Fruit fly (Drosophila melanogaster): ENCODE data around the gene CG17187.

Gene CG17187

DNA sequence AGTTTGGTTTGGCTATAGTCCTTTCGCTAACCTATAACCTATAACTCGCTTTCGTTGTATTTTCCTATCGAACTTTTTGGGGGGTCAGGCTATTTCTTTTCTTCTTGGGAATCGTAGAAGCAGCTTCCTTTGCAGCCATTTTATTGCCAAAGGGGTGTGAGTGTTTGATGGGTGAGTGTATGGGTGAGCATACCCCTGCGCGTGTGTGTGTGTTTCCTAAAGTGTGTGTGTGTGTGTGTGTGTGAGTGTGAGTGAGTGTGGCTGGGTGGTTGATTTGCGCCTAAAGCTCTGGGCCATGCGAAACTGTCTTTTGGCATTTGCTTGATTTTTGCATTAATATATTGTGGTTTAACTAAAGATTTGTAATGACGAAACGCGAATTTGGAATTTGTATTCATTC is 22.1 kb upstream of the CG17187 start:
- no peak for TF ChIP-seq CG5204 (GFP tag; optimal IDR thresholded peaks at IDR 0.05)
- no peak for TF ChIP-seq tj (GFP tag; optimal IDR thresholded peaks at IDR 0.05)
- TF ChIP-seq ovo (GFP tag; optimal IDR thresholded peaks at IDR 0.05) = no peak
- no peak for TF ChIP-seq kay (GFP tag; ENCODE audit: borderline replicate concordance)
- no peak for TF ChIP-seq CG7101 (tag; optimal IDR thresholded peaks at IDR 0.05)
- TF ChIP-seq cic (GFP tag; optimal IDR thresholded peaks at IDR 0.05) = no peak

dm6 chr3R:11246865-11247264 is 15.2 kb upstream of the CG17187 start:
- no peak for TF ChIP-seq pad (GFP tag; optimal IDR thresholded peaks at IDR 0.05)
- no peak for TF ChIP-seq ovo (GFP tag; optimal IDR thresholded peaks at IDR 0.05)
- TF ChIP-seq CG1620 (GFP tag; optimal IDR thresholded peaks at IDR 0.05) = no peak
- TF ChIP-seq CG33017 (tag; optimal IDR thresholded peaks at IDR 0.05) = no peak
- no peak for TF ChIP-seq CG7045 (GFP tag; optimal IDR thresholded peaks at IDR 0.05)
- no peak for TF ChIP-seq cic (GFP tag; optimal IDR thresholded peaks at IDR 0.05)
- TF ChIP-seq Clk (GFP tag; optimal IDR thresholded peaks at IDR 0.05) = no peak
- no peak for TF ChIP-seq CG12768 (GFP tag; optimal IDR thresholded peaks at IDR 0.05)
- no peak for TF ChIP-seq toe (GFP tag; optimal IDR thresholded peaks at IDR 0.05)
- no peak for TF ChIP-seq cnc (optimal IDR thresholded peaks at IDR 0.05)
- TF ChIP-seq Crg-1 (GFP tag; optimal IDR thresholded peaks at IDR 0.05) = no peak

DNA sequence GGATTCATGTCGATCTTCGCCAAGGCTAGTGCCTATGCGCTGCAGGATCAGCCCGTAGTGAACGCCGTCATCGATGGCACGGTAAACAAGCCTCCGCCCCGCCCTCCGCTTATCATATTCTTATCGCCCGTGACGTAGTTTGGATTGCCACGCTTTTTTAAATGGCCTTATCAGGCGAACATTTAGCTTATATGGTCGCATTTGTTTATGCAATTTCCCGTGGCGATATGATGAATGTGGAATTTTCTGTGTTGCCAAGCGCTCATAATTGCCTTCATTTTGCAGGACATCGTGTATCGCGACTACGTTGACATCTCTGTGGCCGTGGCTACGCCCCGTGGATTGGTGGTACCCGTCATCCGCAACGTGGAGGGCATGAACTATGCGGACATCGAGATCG is 14.1 kb upstream of the CG17187 start:
- TF ChIP-seq Crg-1 (GFP tag; optimal IDR thresholded peaks at IDR 0.05) (no peak), cnc (optimal IDR thresholded peaks at IDR 0.05) (no peak), CG33017 (tag; optimal IDR thresholded peaks at IDR 0.05) (no peak), bab1 (GFP tag; optimal IDR thresholded peaks at IDR 0.05) (no peak), CG1620 (GFP tag; optimal IDR thresholded peaks at IDR 0.05) (no peak), CG7045 (GFP tag; optimal IDR thresholded peaks at IDR 0.05) (no peak), CG11617 (GFP tag; optimal IDR thresholded peaks at IDR 0.05) (no peak), CG7101 (tag; optimal IDR thresholded peaks at IDR 0.05) (no peak)

DNA sequence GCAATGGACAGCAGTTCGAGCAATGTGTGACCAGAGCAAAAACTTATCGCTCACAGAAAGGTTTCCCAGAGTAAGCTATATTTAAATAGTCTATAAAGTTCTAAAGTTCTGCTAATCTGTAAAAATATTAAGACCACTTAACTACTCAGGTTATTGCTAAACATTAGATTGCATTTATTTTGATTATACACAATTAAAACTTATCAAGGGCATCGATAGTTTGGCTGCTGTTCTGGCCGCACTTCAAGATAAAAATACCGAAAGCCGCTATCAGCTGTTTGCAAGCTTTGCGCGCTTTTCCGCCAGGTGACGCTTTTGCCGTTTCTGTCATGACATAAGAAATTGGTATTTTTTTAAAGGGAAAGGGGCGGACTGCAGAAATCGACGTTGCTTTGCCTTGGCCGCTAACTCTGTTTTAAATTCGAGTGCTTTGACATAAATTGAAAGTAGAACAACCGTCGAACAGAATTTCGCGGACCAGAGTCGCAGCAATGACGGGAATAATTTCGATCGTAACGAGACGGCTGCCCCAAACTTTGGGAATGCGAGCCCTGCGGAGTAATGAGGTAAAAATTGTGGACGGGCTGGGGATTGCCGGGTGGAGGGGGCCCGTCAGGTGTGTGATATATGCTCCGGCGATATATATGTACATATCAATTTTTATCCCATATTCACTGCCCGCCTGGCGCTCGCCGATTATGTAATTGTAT is 12.4 kb upstream of the CG17187 start, which contains the start of the genes CG17734 and CG5214:
Gene CG17734 (minus strand): TSS at position 49 of the 710 bp plus-strand sequence.
Gene CG5214 (plus strand): TSS at position 352 of the 710 bp plus-strand sequence.
- TF ChIP-seq Mnt (GFP tag; optimal IDR thresholded peaks at IDR 0.05) (peak; percentile 49), Crg-1 (GFP tag; optimal IDR thresholded peaks at IDR 0.05) (no peak), pad (GFP tag; optimal IDR thresholded peaks at IDR 0.05) (no peak), CG33017 (tag; optimal IDR thresholded peaks at IDR 0.05) (no peak), kay (GFP tag; ENCODE audit: borderline replicate concordance) (no peak), CG7101 (tag; optimal IDR thresholded peaks at IDR 0.05) (peak; percentile 9), Hr96 (GFP tag; optimal IDR thresholded peaks at IDR 0.05) (peak; percentile 44), bab1 (GFP tag; optimal IDR thresholded peaks at IDR 0.05) (peak; percentile 51), CG1620 (GFP tag; optimal IDR thresholded peaks at IDR 0.05) (peak; percentile 19), cic (GFP tag; optimal IDR thresholded peaks at IDR 0.05) (peak; percentile 32), cnc (optimal IDR thresholded peaks at IDR 0.05) (no peak), tj (GFP tag; optimal IDR thresholded peaks at IDR 0.05) (peak; percentile 100), CG11617 (GFP tag; optimal IDR thresholded peaks at IDR 0.05) (peak; percentile 30), toe (GFP tag; optimal IDR thresholded peaks at IDR 0.05) (peak; percentile 52)

dm6 chr3R:11243057-11243740 is 11.5 kb upstream of the CG17187 start:
- TF ChIP-seq CG1620 (GFP tag; optimal IDR thresholded peaks at IDR 0.05) = no peak
- no peak for TF ChIP-seq Hr96 (GFP tag; optimal IDR thresholded peaks at IDR 0.05)
- TF ChIP-seq CG7101 (tag; optimal IDR thresholded peaks at IDR 0.05) = peak; percentile 36
- TF ChIP-seq cic (GFP tag; optimal IDR thresholded peaks at IDR 0.05) = peak; percentile 20
- TF ChIP-seq pad (GFP tag; optimal IDR thresholded peaks at IDR 0.05) = peak; percentile 67
- TF ChIP-seq bab1 (GFP tag; optimal IDR thresholded peaks at IDR 0.05) = peak; percentile 24
- TF ChIP-seq Mnt (GFP tag; optimal IDR thresholded peaks at IDR 0.05) = peak; percentile 5
- TF ChIP-seq CG14711 (tag; optimal IDR thresholded peaks at IDR 0.05) = peak; percentile 37
- no peak for TF ChIP-seq kay (GFP tag; ENCODE audit: borderline replicate concordance)
- TF ChIP-seq ovo (GFP tag; optimal IDR thresholded peaks at IDR 0.05) = peak; percentile 26

- no peak for TF ChIP-seq Mnt (GFP tag; optimal IDR thresholded peaks at IDR 0.05)
- TF ChIP-seq Crg-1 (GFP tag; optimal IDR thresholded peaks at IDR 0.05) = no peak
- no peak for TF ChIP-seq CG7101 (tag; optimal IDR thresholded peaks at IDR 0.05)
Observed at dm6 chr3R:11240891-11241290, 9.2 kb upstream of the CG17187 start, which contains the start of the genes scpr-B and scpr-A. Gene scpr-B, minus strand, starts transcription at chr3R:11240991. Gene scpr-A, plus strand, starts transcription at chr3R:11241183.

- TF ChIP-seq Mnt (GFP tag; optimal IDR thresholded peaks at IDR 0.05) = peak; percentile 34
- TF ChIP-seq Crg-1 (GFP tag; optimal IDR thresholded peaks at IDR 0.05) = no peak
- peak; percentile 10 for TF ChIP-seq bab1 (GFP tag; optimal IDR thresholded peaks at IDR 0.05)
Observed at dm6 chr3R:11237598-11237997, 5.9 kb upstream of the CG17187 start, which contains the start of gene CG31388. Gene CG31388, plus strand, starts transcription at chr3R:11237815.
